Fruit fly (Drosophila melanogaster) whole organism, embryonic: Measurements from ENCODE around the gene CG31445.

ENCODE experiments used
- Antp ChIP-seq: fragments of 200-800 bp; sonication (Bioruptor generic); optimal IDR thresholded peaks from 3 replicates; lab custom pipeline; 2016; ENCODE audit warnings: missing biosample characterization, missing genetic modification characterization
- Blimp-1 ChIP-seq: fragments of 200-800 bp; sonication (Bioruptor generic); optimal IDR thresholded peaks from 3 replicates; lab custom pipeline; 2018; ENCODE audit warnings: missing biosample characterization, missing genetic modification characterization, mild to moderate bottlenecking, moderate library complexity, missing genetic modification reagents
- CG12219 ChIP-seq: fragments of 200-800 bp; sonication (Bioruptor generic); optimal IDR thresholded peaks from 3 replicates; lab custom pipeline; 2018; ENCODE audit warnings: missing biosample characterization, mild to moderate bottlenecking, missing genetic modification characterization
- CG13123 ChIP-seq: fragments of 200-800 bp; sonication (Bioruptor generic); optimal IDR thresholded peaks from 2 replicates; lab custom pipeline; 2016; ENCODE audit warnings: missing biosample characterization, missing genetic modification characterization
- CG14014 ChIP-seq: fragments of 200-800 bp; sonication (Bioruptor generic); IDR thresholded peaks from 2 replicates; pipeline ENCODE4 v1.3.6; 2022; ENCODE audit warnings: missing biosample characterization, missing genetic modification characterization
- CG14441 ChIP-seq: fragments of 200-800 bp; sonication (Bioruptor generic); IDR thresholded peaks from 2 replicates; pipeline ENCODE4 v1.3.6; 2022; ENCODE audit warnings: missing biosample characterization, missing genetic modification characterization
- CG1529 ChIP-seq: fragments of 200-800 bp; sonication (Bioruptor generic); optimal IDR thresholded peaks from 3 replicates; lab custom pipeline; 2018; ENCODE audit warnings: missing biosample characterization, missing genetic modification characterization
- CG1603 ChIP-seq: fragments of 200-800 bp; sonication (Bioruptor generic); optimal IDR thresholded peaks from 2 replicates; lab custom pipeline; 2019; ENCODE audit warnings: missing biosample characterization, mild to moderate bottlenecking, missing genetic modification characterization, moderate library complexity
- CG17829 ChIP-seq: fragments of 200-800 bp; optimal IDR thresholded peaks from 2 replicates; lab custom pipeline; 2019; ENCODE audit warnings: missing biosample characterization, mild to moderate bottlenecking, missing genetic modification characterization, moderate library complexity
- CG18262 ChIP-seq: fragments of 200-800 bp; optimal IDR thresholded peaks from 3 replicates; lab custom pipeline; 2019; ENCODE audit warnings: missing biosample characterization, mild to moderate bottlenecking, missing genetic modification characterization, moderate library complexity
- CG4328 ChIP-seq: fragments of 200-800 bp; sonication (Bioruptor generic); optimal IDR thresholded peaks from 3 replicates; lab custom pipeline; 2017; ENCODE audit warnings: missing biosample characterization, missing genetic modification reagents, missing genetic modification characterization
- CTCF ChIP-seq: fragments of 200-800 bp; sonication (Bioruptor generic); optimal IDR thresholded peaks from 2 replicates; lab custom pipeline; 2017; ENCODE audit warnings: missing biosample characterization, mild to moderate bottlenecking, missing genetic modification characterization, moderate library complexity
- Drgx ChIP-seq: fragments of 200-800 bp; sonication (Bioruptor generic); IDR thresholded peaks from 2 replicates; pipeline ENCODE4 v1.3.6; 2022; ENCODE audit warnings: missing biosample characterization, missing genetic modification characterization
- Eip74EF ChIP-seq, 2 experiments: fragments of 200-800 bp in 1 of 2; fragments of >200 bp in 1 of 2; sonication (Bioruptor generic) in 1 of 2; optimal IDR thresholded peaks; 2 replicates each; lab custom pipeline; 2017 to 2019; ENCODE audit warnings: missing biosample characterization in 2 of 2, missing genetic modification characterization in 2 of 2, mild to moderate bottlenecking in 1 of 2, moderate library complexity in 1 of 2
- HmgZ ChIP-seq: fragments of 200-800 bp; sonication (Bioruptor generic); optimal IDR thresholded peaks from 2 replicates; lab custom pipeline; 2018; ENCODE audit warnings: missing biosample characterization, mild to moderate bottlenecking, missing genetic modification characterization
- Hmr ChIP-seq: fragments of 200-800 bp; sonication (Bioruptor generic); optimal IDR thresholded peaks from 3 replicates; lab custom pipeline; 2017; ENCODE audit warnings: mild to moderate bottlenecking, missing biosample characterization, missing genetic modification reagents, missing genetic modification characterization
- MTF-1 ChIP-seq: fragments of 200-800 bp; sonication (Bioruptor generic); optimal IDR thresholded peaks from 2 replicates; lab custom pipeline; 2018; ENCODE audit warnings: missing biosample characterization, mild to moderate bottlenecking, missing genetic modification characterization, borderline replicate concordance
- Mes4 ChIP-seq: fragments of 200-800 bp; sonication (Bioruptor generic); optimal IDR thresholded peaks from 2 replicates; lab custom pipeline; 2016; ENCODE audit warnings: missing biosample characterization, missing genetic modification characterization
- Sox100B ChIP-seq: fragments of 200-800 bp; sonication (Bioruptor generic); optimal IDR thresholded peaks from 3 replicates; lab custom pipeline; 2018; ENCODE audit warnings: missing biosample characterization, mild to moderate bottlenecking, missing genetic modification characterization
- Stat92E ChIP-seq, 3 experiments: fragments of >200 bp in 2 of 3; fragments of 200-800 bp in 1 of 3; sonication (Bioruptor generic) in 1 of 3; optimal IDR thresholded peaks; 2 replicates each; lab custom pipeline; 2017 to 2019; ENCODE audit warnings: missing biosample characterization in 3 of 3, missing genetic modification characterization in 3 of 3, mild to moderate bottlenecking in 1 of 3, moderate library complexity in 1 of 3
- Taf1 ChIP-seq: fragments of 200-800 bp; sonication (Bioruptor generic); IDR thresholded peaks from 2 replicates; pipeline ENCODE4 v1.3.6; 2022; ENCODE audit warnings: missing biosample characterization, missing genetic modification characterization
- Trl ChIP-seq, 3 experiments: fragments of >200 bp in 2 of 3; fragments of 200-800 bp in 1 of 3; sonication (Bioruptor generic) in 1 of 3; optimal IDR thresholded peaks; 2 replicates in 1 of 3; 3 replicates in 2 of 3; lab custom pipeline; 2016 to 2017; ENCODE audit warnings: missing biosample characterization in 1 of 3, missing genetic modification characterization in 1 of 3
- amos ChIP-seq: fragments of 200-800 bp; sonication (Bioruptor generic); IDR thresholded peaks from 2 replicates; pipeline ENCODE4 v1.3.6; 2022; ENCODE audit warnings: missing biosample characterization, missing genetic modification characterization; ENCODE audit not compliant: partially characterized antibody
- ap ChIP-seq: fragments of 200-800 bp; sonication (Bioruptor generic); IDR thresholded peaks from 2 replicates; pipeline ENCODE4 v1.3.6; 2022; ENCODE audit warnings: missing biosample characterization, missing genetic modification characterization
- bsh ChIP-seq, 2 experiments: fragments of 200-800 bp; sonication (Bioruptor generic); optimal IDR thresholded peaks; 2 replicates each; lab custom pipeline; 2017 to 2018; ENCODE audit warnings: mild to moderate bottlenecking in 2 of 2, missing biosample characterization in 2 of 2, missing genetic modification characterization in 2 of 2, moderate library complexity in 1 of 2
- cg ChIP-seq: fragments of 200-800 bp; sonication (Bioruptor generic); optimal IDR thresholded peaks from 3 replicates; lab custom pipeline; 2019; ENCODE audit warnings: missing biosample characterization, mild to moderate bottlenecking, missing genetic modification characterization, moderate library complexity
- chm ChIP-seq: fragments of 200-800 bp; sonication (Bioruptor generic); IDR thresholded peaks from 2 replicates; pipeline ENCODE4 v1.3.6; 2022; ENCODE audit warnings: missing biosample characterization, missing genetic modification characterization
- corto ChIP-seq: fragments of 200-800 bp; sonication (Bioruptor generic); optimal IDR thresholded peaks from 2 replicates; lab custom pipeline; 2016; ENCODE audit warnings: missing biosample characterization, mild to moderate bottlenecking, missing genetic modification characterization, moderate library complexity
- dpn ChIP-seq, 2 experiments: fragments of 200-800 bp; sonication (Bioruptor generic); optimal IDR thresholded peaks; 3 replicates each; lab custom pipeline; 2016; ENCODE audit warnings: missing biosample characterization in 2 of 2, missing genetic modification characterization in 2 of 2
- gcm ChIP-seq: fragments of 200-800 bp; sonication (Bioruptor generic); optimal IDR thresholded peaks from 2 replicates; lab custom pipeline; 2019; ENCODE audit warnings: missing biosample characterization, mild to moderate bottlenecking, missing genetic modification characterization, moderate library complexity
- grn ChIP-seq: fragments of 200-800 bp; sonication (Bioruptor generic); optimal IDR thresholded peaks from 3 replicates; lab custom pipeline; 2017; ENCODE audit warnings: missing biosample characterization, missing genetic modification characterization
- her ChIP-seq: fragments of 200-800 bp; sonication (Bioruptor generic); optimal IDR thresholded peaks from 2 replicates; lab custom pipeline; 2016; ENCODE audit warnings: missing biosample characterization, missing genetic modification characterization
- hkb ChIP-seq, 2 experiments: fragments of 200-800 bp in 1 of 2; fragments of >200 bp in 1 of 2; sonication (Bioruptor generic) in 1 of 2; IDR thresholded peaks in 1 of 2; optimal IDR thresholded peaks in 1 of 2; 2 replicates each; pipeline versions ENCODE4 v1.3.6 to Lab custom; 2017 to 2022; ENCODE audit warnings: missing biosample characterization in 1 of 2, missing genetic modification characterization in 1 of 2
- insv ChIP-seq, 2 experiments: fragments of 200-800 bp; sonication (Bioruptor generic); optimal IDR thresholded peaks; 3 replicates each; lab custom pipeline; 2016 to 2018; ENCODE audit warnings: missing biosample characterization in 2 of 2, missing genetic modification characterization in 2 of 2
- kah ChIP-seq: fragments of 200-800 bp; sonication (Bioruptor generic); optimal IDR thresholded peaks from 2 replicates; lab custom pipeline; 2018; ENCODE audit warnings: missing biosample characterization, mild to moderate bottlenecking, missing genetic modification characterization
- lbe ChIP-seq: fragments of 200-800 bp; sonication (Bioruptor generic); optimal IDR thresholded peaks from 2 replicates; lab custom pipeline; 2016; ENCODE audit warnings: missing biosample characterization, mild to moderate bottlenecking, missing genetic modification characterization
- lilli ChIP-seq: fragments of 200-800 bp; sonication (Bioruptor generic); optimal IDR thresholded peaks from 3 replicates; lab custom pipeline; 2016; ENCODE audit warnings: missing biosample characterization, missing genetic modification characterization
- lov ChIP-seq, 2 experiments: fragments of 200-800 bp in 1 of 2; fragments of >200 bp in 1 of 2; sonication (Bioruptor generic) in 1 of 2; IDR thresholded peaks in 1 of 2; optimal IDR thresholded peaks in 1 of 2; 2 replicates in 1 of 2; 3 replicates in 1 of 2; pipeline versions ENCODE4 v1.3.6 to Lab custom; 2017 to 2022; ENCODE audit warnings: missing biosample characterization in 1 of 2, missing genetic modification characterization in 1 of 2
- nom ChIP-seq: fragments of 200-800 bp; sonication (Bioruptor generic); optimal IDR thresholded peaks from 2 replicates; lab custom pipeline; 2017; ENCODE audit warnings: missing biosample characterization, missing genetic modification characterization, mild to moderate bottlenecking, moderate library complexity, missing genetic modification reagents
- ranshi ChIP-seq: fragments of 200-800 bp; sonication (Bioruptor generic); IDR thresholded peaks from 2 replicates; pipeline ENCODE4 v1.3.6; 2022; ENCODE audit warnings: missing biosample characterization, missing genetic modification characterization
- sens ChIP-seq: fragments of 200-800 bp; sonication (Bioruptor generic); peaks from one replicate; lab custom pipeline; 2016; ENCODE audit warnings: missing biosample characterization, missing genetic modification characterization
- sr ChIP-seq: fragments of 200-800 bp; sonication (Bioruptor generic); IDR thresholded peaks from 3 replicates; pipeline ENCODE4 v1.3.6; 2022; ENCODE audit warnings: missing biosample characterization, missing genetic modification characterization
- trh ChIP-seq: fragments of 200-800 bp; sonication (Bioruptor generic); optimal IDR thresholded peaks from 2 replicates; lab custom pipeline; 2016; ENCODE audit warnings: missing biosample characterization, missing genetic modification characterization
- ttk ChIP-seq: fragments of 200-800 bp; sonication (Bioruptor generic); IDR thresholded peaks from 2 replicates; pipeline ENCODE4 v2.1.2; 2022; ENCODE audit warnings: missing biosample characterization, missing genetic modification characterization
- vvl ChIP-seq: fragments of 200-800 bp; sonication (Bioruptor generic); IDR thresholded peaks from 2 replicates; pipeline ENCODE4 v1.3.6; 2022; ENCODE audit warnings: missing biosample characterization, missing genetic modification characterization
- zfh2 ChIP-seq: fragments of 200-800 bp; sonication (Bioruptor generic); optimal IDR thresholded peaks from 2 replicates; lab custom pipeline; 2016; ENCODE audit warnings: missing biosample characterization, missing genetic modification characterization

Gene CG31445

DNA sequence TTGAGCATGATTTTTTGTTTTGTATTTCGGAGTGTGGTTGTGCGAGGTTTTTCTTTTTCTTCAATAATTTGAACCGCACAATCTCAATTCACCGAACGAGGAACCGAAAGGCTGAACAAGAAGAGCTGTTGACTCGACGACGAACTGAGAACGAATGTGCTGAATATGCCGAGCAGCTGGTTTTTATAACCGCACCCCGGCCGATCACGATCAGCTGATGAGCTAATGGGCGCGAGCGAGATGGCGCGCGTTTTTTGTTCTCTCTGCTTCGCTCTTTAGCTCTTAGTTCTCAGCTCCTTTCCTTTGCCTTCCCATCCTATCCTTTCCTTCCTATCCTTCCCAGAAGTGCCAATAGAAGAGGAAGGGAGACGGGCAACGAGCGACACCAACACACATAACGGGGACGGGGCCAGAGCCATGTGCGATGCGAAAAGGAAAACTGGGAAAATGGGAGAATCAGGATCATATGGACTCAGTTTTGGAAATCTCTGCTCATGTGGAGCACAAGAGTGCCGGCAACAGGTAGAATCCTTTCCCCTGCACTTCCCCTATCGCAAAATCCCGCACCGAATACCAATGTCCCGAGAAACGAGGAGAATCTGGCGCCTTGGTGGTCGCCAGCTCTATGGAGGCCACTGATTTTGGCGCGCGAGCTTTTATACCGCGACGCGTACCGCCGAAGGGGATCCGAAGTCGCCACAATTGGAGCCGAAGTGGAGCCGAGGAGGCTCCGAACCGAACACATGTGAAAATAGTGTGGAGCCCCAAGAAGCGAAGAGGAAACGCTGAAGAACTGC, 10.7 kb upstream of the CG31445 start, which contains the start of gene stg (continued):
- TF ChIP-seq Stat92E (GFP tag; optimal IDR thresholded peaks at IDR 0.05; lab: Kevin White, UChicago) (peak in 1 of 3 experiments; percentile 40), vvl (GFP tag; lab: Robert Waterston, UW) (0 out of 2 replicates have a peak, but pooled peaks have one; percentile 25), gcm (GFP tag; lab: Kevin White, UChicago) (peak; percentile 31), CG17829 (peak; percentile 65), her (GFP tag; lab: Kevin White, UChicago) (peak; percentile 37), dpn (GFP tag; optimal IDR thresholded peaks at IDR 0.05; lab: Kevin White, UChicago) (peak in 1 of 2 experiments; percentile 42), CG1603 (peak; percentile 18), trh (GFP tag; lab: Kevin White, UChicago) (no peak), ttk (GFP tag; lab: Robert Waterston, UW) (no peak), kah (no peak), cg (GFP tag; lab: Kevin White, UChicago) (peak; percentile 37), CG18262 (tag; lab: Kevin White, UChicago) (peak; percentile 10), lilli (GFP tag; lab: Kevin White, UChicago) (peak; percentile 27), CG4328 (GFP tag; lab: Kevin White, UChicago) (no peak), CTCF (peak; percentile 32), HmgZ (tag; lab: Kevin White, UChicago) (no peak), MTF-1 (GFP tag; lab: Kevin White, UChicago) (peak; percentile 49), ranshi (no peak), Taf1 (no peak), CG14441 (GFP tag; lab: Robert Waterston, UW) (no peak), hkb (optimal IDR thresholded peaks at IDR 0.05; lab: Kevin White, UChicago) (peak; percentile 2), hkb (GFP tag; IDR thresholded peaks at IDR 0.05; lab: Robert Waterston, UW) (no peak), Antp (GFP tag; lab: Kevin White, UChicago) (peak; percentile 1), insv (GFP tag; optimal IDR thresholded peaks at IDR 0.05; lab: Kevin White, UChicago) (peak in 1 of 2 experiments; percentile 79)

- TF ChIP-seq nom (GFP tag; lab: Kevin White, UChicago) (peak; percentile 98), lbe (GFP tag; lab: Kevin White, UChicago) (peak; percentile 71), Drgx (peak; percentile 24; the same call in 1 of the 2 replicates), grn (no peak), corto (peak; percentile 10), Blimp-1 (peak; percentile 72), bsh (GFP tag; optimal IDR thresholded peaks at IDR 0.05; lab: Kevin White, UChicago) (peak in 1 of 2 experiments; percentile 9), CG14014 (GFP tag; lab: Robert Waterston, UW) (no peak)
- TF ChIP-seq, all 482 proteins: peak for 6
These were observed 9.8 kb upstream of the CG31445 start for dm6 chr3R:29254383-29254782.

DNA sequence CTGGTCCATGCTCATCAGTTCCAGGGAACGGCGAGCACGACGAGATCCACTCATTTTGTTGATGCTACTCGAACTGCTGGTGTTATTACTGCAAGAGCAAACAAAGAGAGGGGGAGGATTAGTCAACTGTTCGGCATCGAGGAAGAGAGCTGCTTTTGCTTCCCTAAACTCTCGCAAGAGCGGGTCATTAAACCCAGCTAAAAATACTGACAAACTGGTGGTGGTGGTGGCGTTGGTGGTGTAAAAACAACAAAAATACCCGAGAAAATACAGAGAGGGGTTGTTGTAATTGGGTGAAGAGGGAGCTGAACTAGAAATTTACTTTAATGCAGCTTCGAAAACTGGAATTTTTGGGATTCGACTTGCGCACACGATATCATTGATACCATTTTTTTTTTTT, 9.2 kb upstream of the CG31445 start:
- TF ChIP-seq CG12219 (GFP tag; lab: Kevin White, UChicago) (no peak), sr (GFP tag; lab: Robert Waterston, UW) (no peak), lov (optimal IDR thresholded peaks at IDR 0.05; lab: Kevin White, UChicago) (no peak), lov (GFP tag; IDR thresholded peaks at IDR 0.05; lab: Robert Waterston, UW) (0 out of 3 replicates have a peak, but pooled peaks have one; percentile 19), CG1529 (no peak), CG13123 (GFP tag; lab: Kevin White, UChicago) (no peak), sens (GFP tag; lab: Kevin White, UChicago) (peak; percentile 16), zfh2 (no peak), ap (GFP tag; lab: Robert Waterston, UW) (no peak), Eip74EF (GFP tag; optimal IDR thresholded peaks at IDR 0.05; lab: Kevin White, UChicago) (no peak), chm (GFP tag; lab: Robert Waterston, UW) (peak; percentile 32; the same call in 1 of the 2 replicates), Hmr (GFP tag; lab: Kevin White, UChicago) (no peak), amos (GFP tag; lab: Robert Waterston, UW) (0 out of 2 replicates have a peak, but pooled peaks have one; percentile 18), hkb (optimal IDR thresholded peaks at IDR 0.05; lab: Kevin White, UChicago) (no peak), hkb (GFP tag; IDR thresholded peaks at IDR 0.05; lab: Robert Waterston, UW) (no peak), Trl (optimal IDR thresholded peaks at IDR 0.05; lab: Kevin White, UChicago) (peak in 1 of 2 experiments; percentile 55), Trl (GFP tag; optimal IDR thresholded peaks at IDR 0.05; lab: Kevin White, UChicago) (no peak), Mes4 (GFP tag; lab: Kevin White, UChicago) (no peak), Sox100B (GFP tag; lab: Kevin White, UChicago) (no peak)
